Fruit fly (Drosophila melanogaster) whole organism, pupa: ENCODE results near the gene CG1738.

Source experiments
- CG10348 ChIP-seq: fragments of 200-800 bp; sonication (Bioruptor generic); IDR thresholded peaks from 2 replicates; pipeline ENCODE4 v1.3.6; 2022; ENCODE audit warnings: missing biosample characterization, missing genetic modification characterization
- CG12605 ChIP-seq: fragments of 200-800 bp; sonication (Bioruptor generic); IDR thresholded peaks from 2 replicates; pipeline ENCODE4 v1.3.6; 2022; ENCODE audit warnings: missing biosample characterization, missing genetic modification characterization
- CG13204 ChIP-seq: fragments of 200-800 bp; sonication (Bioruptor generic); optimal IDR thresholded peaks from 2 replicates; lab custom pipeline; 2018; ENCODE audit warnings: missing biosample characterization, mild to moderate bottlenecking, missing genetic modification characterization, moderate library complexity
- CG14655 ChIP-seq: fragments of 200-800 bp; sonication (Bioruptor generic); optimal IDR thresholded peaks from 3 replicates; lab custom pipeline; 2017; ENCODE audit warnings: mild to moderate bottlenecking, missing biosample characterization, missing genetic modification reagents, missing genetic modification characterization
- CG15710 ChIP-seq: fragments of 200-800 bp; sonication (Bioruptor generic); optimal IDR thresholded peaks from 2 replicates; lab custom pipeline; 2018; ENCODE audit warnings: missing biosample characterization, mild to moderate bottlenecking, missing genetic modification characterization, moderate library complexity
- CG17806 ChIP-seq: fragments of 200-800 bp; sonication (Bioruptor generic); optimal IDR thresholded peaks from 2 replicates; lab custom pipeline; 2018; ENCODE audit warnings: missing biosample characterization, mild to moderate bottlenecking, missing genetic modification characterization, moderate library complexity
- CG32121 ChIP-seq: fragments of 200-800 bp; sonication (Bioruptor generic); IDR thresholded peaks from 2 replicates; pipeline ENCODE4 v1.3.6; 2022; ENCODE audit warnings: missing biosample characterization, missing genetic modification characterization
- CG34367 ChIP-seq: fragments of 200-800 bp; sonication (Bioruptor generic); optimal IDR thresholded peaks from 2 replicates; lab custom pipeline; 2018; ENCODE audit warnings: missing biosample characterization, mild to moderate bottlenecking, missing genetic modification characterization
- CG4496 ChIP-seq: fragments of 200-800 bp; sonication (Bioruptor generic); IDR thresholded peaks from 3 replicates; pipeline ENCODE4 v1.3.6; 2022; ENCODE audit warnings: missing biosample characterization, missing genetic modification characterization
- CG8159 ChIP-seq: fragments of 200-800 bp; sonication (Bioruptor generic); optimal IDR thresholded peaks from 3 replicates; lab custom pipeline; 2018; ENCODE audit warnings: missing biosample characterization, mild to moderate bottlenecking, missing genetic modification characterization, moderate library complexity
- CG8301 ChIP-seq: fragments of 200-800 bp; sonication (Bioruptor generic); optimal IDR thresholded peaks from 2 replicates; lab custom pipeline; 2018; ENCODE audit warnings: missing biosample characterization, mild to moderate bottlenecking, missing genetic modification characterization
- CG9948 ChIP-seq: fragments of 200-800 bp; sonication (Bioruptor generic); optimal IDR thresholded peaks from 2 replicates; lab custom pipeline; 2018; ENCODE audit warnings: missing biosample characterization, mild to moderate bottlenecking, missing genetic modification characterization, moderate library complexity
- D1 ChIP-seq: fragments of 200-800 bp; sonication (Bioruptor generic); optimal IDR thresholded peaks from 2 replicates; lab custom pipeline; 2018; ENCODE audit warnings: missing biosample characterization, mild to moderate bottlenecking, missing genetic modification characterization, moderate library complexity
- EcR ChIP-seq: fragments of 200-800 bp; sonication (Bioruptor generic); optimal IDR thresholded peaks from 3 replicates; lab custom pipeline; 2019; ENCODE audit warnings: missing biosample characterization, missing genetic modification characterization, mild to moderate bottlenecking, moderate library complexity, missing genetic modification reagents
- Ets98B ChIP-seq: fragments of 200-800 bp; sonication (Bioruptor generic); IDR thresholded peaks from 2 replicates; pipeline ENCODE4 v1.3.6; 2022; ENCODE audit warnings: missing biosample characterization, missing genetic modification characterization
- Pif1A ChIP-seq: fragments of 200-800 bp; sonication (Bioruptor generic); optimal IDR thresholded peaks from 3 replicates; lab custom pipeline; 2016; ENCODE audit warnings: missing biosample characterization, missing genetic modification characterization
- Pif1B ChIP-seq: fragments of 200-800 bp; sonication (Bioruptor generic); optimal IDR thresholded peaks from 3 replicates; lab custom pipeline; 2016; ENCODE audit warnings: missing biosample characterization, missing genetic modification characterization
- Snoo ChIP-seq: fragments of 200-800 bp; sonication (Bioruptor generic); optimal IDR thresholded peaks from 3 replicates; lab custom pipeline; 2017; ENCODE audit warnings: missing biosample characterization, mild to moderate bottlenecking, missing genetic modification characterization, inconsistent platforms
- fd96Ca ChIP-seq: fragments of 200-800 bp; sonication (Bioruptor generic); IDR thresholded peaks from 3 replicates; pipeline ENCODE4 v1.3.6; 2022; ENCODE audit warnings: missing biosample characterization, missing genetic modification characterization
- gl ChIP-seq: fragments of 200-800 bp; sonication (Bioruptor generic); optimal IDR thresholded peaks from 2 replicates; lab custom pipeline; 2018; ENCODE audit warnings: missing biosample characterization, mild to moderate bottlenecking, missing genetic modification characterization
- rn ChIP-seq: fragments of 200-800 bp; sonication (Bioruptor generic); IDR thresholded peaks from 2 replicates; pipeline ENCODE4 v1.3.6; 2022; ENCODE audit warnings: missing biosample characterization, missing genetic modification characterization

Gene CG1738

DNA sequence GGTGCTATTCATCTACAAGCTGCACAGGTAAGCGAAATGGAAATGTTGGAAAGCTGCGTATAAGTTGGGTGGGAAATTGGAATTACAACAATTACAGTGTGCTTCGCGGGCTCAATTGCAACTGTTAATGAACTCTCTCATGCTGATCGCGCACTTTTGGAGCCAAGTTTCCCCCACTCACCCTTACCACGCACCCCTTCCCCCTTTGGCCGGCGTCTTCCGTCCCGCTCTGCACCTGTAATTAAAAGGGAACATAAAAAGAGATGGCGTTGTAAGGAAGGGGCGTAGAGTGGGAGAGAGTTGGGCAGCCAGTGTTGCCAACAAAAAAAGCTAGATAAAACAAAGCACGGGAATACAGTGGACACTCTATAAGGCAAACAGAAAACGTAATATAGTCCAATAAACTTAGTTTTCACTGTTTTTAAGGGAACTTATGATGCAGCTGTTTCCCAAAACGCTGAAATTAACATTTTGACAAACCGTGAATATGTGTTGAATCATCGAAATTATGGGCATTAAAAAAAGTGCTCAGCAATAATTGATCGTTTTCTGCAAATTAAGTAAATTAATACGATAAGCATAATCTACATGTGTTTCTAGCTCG is 8.0 kb upstream of the CG1738 start:
- TF ChIP-seq CG15710 (tag; lab: Kevin White, UChicago) (peak; percentile 26), CG9948 (tag; lab: Kevin White, UChicago) (peak; percentile 5), CG4496 (no peak), EcR (GFP tag; lab: Kevin White, UChicago) (peak; percentile 26), CG13204 (GFP tag; lab: Kevin White, UChicago) (peak; percentile 21), Pif1A (GFP tag; lab: Kevin White, UChicago) (peak; percentile 32), gl (tag; lab: Kevin White, UChicago) (no peak), CG8159 (tag; lab: Kevin White, UChicago) (peak; percentile 1), CG8301 (peak; percentile 4), CG14655 (peak; percentile 50), CG17806 (tag; lab: Kevin White, UChicago) (no peak)

dm6 chrX:11342168-11342567 is 6.7 kb upstream of the CG1738 start:
- TF ChIP-seq CG4496 (peak; percentile 49; the same call in 2 of the 3 replicates), Snoo (tag; lab: Kevin White, UChicago) (no peak)

- TF ChIP-seq Snoo (tag; lab: Kevin White, UChicago) (no peak), CG8159 (tag; lab: Kevin White, UChicago) (no peak), Pif1A (GFP tag; lab: Kevin White, UChicago) (no peak), rn (GFP tag; lab: Robert Waterston, UW) (no peak), CG10348 (no peak)
Observed at dm6 chrX:11342771-11343170, 6.1 kb upstream of the CG1738 start.

DNA sequence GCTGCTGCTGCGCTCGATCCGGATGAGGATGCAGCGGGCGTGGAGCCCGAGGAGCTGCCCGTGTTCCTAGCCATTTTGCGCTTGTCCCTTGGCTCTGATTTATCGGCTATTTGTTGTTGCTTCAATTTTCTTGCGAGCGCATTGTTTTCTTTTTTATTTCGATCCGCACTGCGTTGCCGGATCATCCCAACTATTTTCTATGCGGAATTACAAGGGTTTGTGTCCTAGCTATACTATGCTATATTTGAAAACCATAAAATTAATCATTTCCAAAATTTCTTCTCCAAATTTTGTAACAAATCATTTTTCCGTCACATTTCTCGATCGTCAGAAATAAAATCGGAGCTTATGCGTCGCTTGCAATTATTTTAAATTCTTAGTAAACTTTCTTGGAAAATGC is 1.0 kb upstream of the CG1738 start, which contains the start of the genes GCS1 and CG11756:
Gene GCS1, minus strand, starts transcription at position 193 of the 400 bp plus-strand sequence.
Gene CG11756, plus strand, starts transcription at position 312 of the 400 bp plus-strand sequence.
- TF ChIP-seq CG8301 (no peak), Ets98B (GFP tag; lab: Robert Waterston, UW) (no peak), CG15710 (tag; lab: Kevin White, UChicago) (peak; percentile 1), EcR (GFP tag; lab: Kevin White, UChicago) (no peak)
- TF ChIP-seq, all 21 proteins: peak for 1

- TF ChIP-seq rn (GFP tag; lab: Robert Waterston, UW): no peak
- TF ChIP-seq CG9948 (tag; lab: Kevin White, UChicago): no peak
- no peak for TF ChIP-seq Snoo (tag; lab: Kevin White, UChicago)
- TF ChIP-seq D1: no peak
- TF ChIP-seq gl (tag; lab: Kevin White, UChicago): no peak
- no peak for TF ChIP-seq CG15710 (tag; lab: Kevin White, UChicago)
- TF ChIP-seq Ets98B (GFP tag; lab: Robert Waterston, UW): no peak
- no peak for TF ChIP-seq fd96Ca (GFP tag; lab: Robert Waterston, UW)
- no peak for TF ChIP-seq EcR (GFP tag; lab: Kevin White, UChicago)
- TF ChIP-seq CG14655: no peak
- no peak for TF ChIP-seq CG17806 (tag; lab: Kevin White, UChicago)
- TF ChIP-seq CG10348: no peak
- no peak for TF ChIP-seq CG12605 (GFP tag; lab: Robert Waterston, UW)
- TF ChIP-seq CG32121 (GFP tag; lab: Robert Waterston, UW): no peak
- TF ChIP-seq CG8159 (tag; lab: Kevin White, UChicago): no peak
Observed at dm6 chrX:11349780-11350179, 931 bp downstream of the CG1738 start, which contains the start of gene NdufV3. Gene NdufV3, plus strand, starts transcription at chrX:11349998.

- peak; percentile 11; the same call in 1 of the 3 replicates for TF ChIP-seq CG4496
- TF ChIP-seq Ets98B (GFP tag; lab: Robert Waterston, UW): peak; percentile 47
- no peak for TF ChIP-seq CG8301
- no peak for TF ChIP-seq Snoo (tag; lab: Kevin White, UChicago)
Observed at dm6 chrX:11350505-11351327, 1.9 kb downstream of the CG1738 start, which contains the start of gene CG1737. Gene CG1737, plus strand, starts transcription at chrX:11350608.

DNA sequence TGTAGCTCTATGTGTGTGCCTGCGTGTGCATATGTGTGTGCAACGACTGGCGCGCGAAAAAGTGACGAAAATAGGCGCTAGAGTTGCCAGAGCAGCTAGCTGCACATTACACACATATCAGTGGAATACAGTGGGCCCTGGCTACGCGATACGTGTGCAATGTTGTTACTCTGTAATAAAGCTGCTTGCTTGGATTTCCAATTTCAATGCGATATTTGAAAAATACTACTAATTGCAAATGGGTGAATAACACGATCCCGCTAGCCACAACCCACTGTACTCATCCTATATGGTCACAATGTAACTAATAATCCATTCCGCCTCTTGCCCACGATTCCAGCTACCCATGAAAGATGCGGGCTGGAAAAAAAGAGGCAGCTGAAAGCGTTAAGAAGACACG is 2.5 kb downstream of the CG1738 start:
- peak; percentile 90 for TF ChIP-seq Snoo (tag; lab: Kevin White, UChicago)
- TF ChIP-seq fd96Ca (GFP tag; lab: Robert Waterston, UW): peak; percentile 99
- TF ChIP-seq CG14655: peak; percentile 95
- TF ChIP-seq CG10348: peak; percentile 91
- peak; percentile 88 for TF ChIP-seq CG13204 (GFP tag; lab: Kevin White, UChicago)
- TF ChIP-seq Ets98B (GFP tag; lab: Robert Waterston, UW): peak; percentile 98
- peak; percentile 90 for TF ChIP-seq CG17806 (tag; lab: Kevin White, UChicago)
- TF ChIP-seq CG32121 (GFP tag; lab: Robert Waterston, UW): peak; percentile 98
- peak; percentile 90 for TF ChIP-seq gl (tag; lab: Kevin White, UChicago)
- TF ChIP-seq CG8159 (tag; lab: Kevin White, UChicago): peak; percentile 89
- peak; percentile 92 for TF ChIP-seq CG34367 (tag; lab: Kevin White, UChicago)
- TF ChIP-seq CG8301: peak; percentile 95
- peak; percentile 95 for TF ChIP-seq Pif1A (GFP tag; lab: Kevin White, UChicago)
- peak; percentile 94 for TF ChIP-seq rn (GFP tag; lab: Robert Waterston, UW)
- peak; percentile 88 for TF ChIP-seq CG9948 (tag; lab: Kevin White, UChicago)
- TF ChIP-seq EcR (GFP tag; lab: Kevin White, UChicago): no peak
- peak; percentile 99 for TF ChIP-seq CG4496
- peak; percentile 97 for TF ChIP-seq CG12605 (GFP tag; lab: Robert Waterston, UW)
- TF ChIP-seq D1: no peak
- peak; percentile 88 for TF ChIP-seq Pif1B (GFP tag; lab: Kevin White, UChicago)
- peak; percentile 91 for TF ChIP-seq CG15710 (tag; lab: Kevin White, UChicago)
